Worm (Caenorhabditis elegans) whole organism, early embryonic: ENCODE data around the gene K09C8.2.

Experiments
- B0310.2 ChIP-seq: sonication (generic microtip); optimal IDR thresholded peaks from 2 replicates; lab custom pipeline; 2016; ENCODE audit warnings: mild to moderate bottlenecking, missing genetic modification characterization, missing compliant biosample characterization
- F13C5.2 ChIP-seq: sonication (generic microtip); optimal IDR thresholded peaks from 2 replicates; lab custom pipeline; 2017; ENCODE audit warnings: mild to moderate bottlenecking, missing genetic modification characterization, inconsistent platforms, missing compliant biosample characterization
- aly-1 ChIP-seq: sonication (generic microtip); optimal IDR thresholded peaks from 2 replicates; lab custom pipeline; 2016; ENCODE audit warnings: missing genetic modification characterization, missing compliant biosample characterization
- ama-1 ChIP-seq: fragments of 150-350 bp; optimal IDR thresholded peaks from 2 replicates; lab custom pipeline; 2014
- ceh-13 ChIP-seq: fragments of 200-800 bp; sonication (Bioruptor generic); optimal IDR thresholded peaks from 2 replicates; lab custom pipeline; 2018; ENCODE audit warnings: mild to moderate bottlenecking, missing genetic modification characterization, missing compliant biosample characterization
- ceh-36 ChIP-seq: sonication (generic microtip); optimal IDR thresholded peaks from 2 replicates; lab custom pipeline; 2016; ENCODE audit warnings: missing genetic modification characterization, inconsistent platforms, missing compliant biosample characterization
- ets-7 ChIP-seq: sonication (generic microtip); optimal IDR thresholded peaks from 2 replicates; lab custom pipeline; 2016; ENCODE audit warnings: missing genotype, missing genetic modification characterization, missing compliant biosample characterization
- flt-1 ChIP-seq: fragments of 200-800 bp; sonication (Bioruptor generic); IDR thresholded peaks from 2 replicates; pipeline ENCODE4 v1.3.6; 2022; ENCODE audit warnings: missing genetic modification characterization, missing compliant biosample characterization
- hmbx-1 ChIP-seq: sonication (generic microtip); optimal IDR thresholded peaks from 2 replicates; lab custom pipeline; 2016; ENCODE audit warnings: mild to moderate bottlenecking, missing genetic modification characterization, missing compliant biosample characterization
- hmg-4 ChIP-seq: fragments of 200-800 bp; sonication (Bioruptor generic); optimal IDR thresholded peaks from 2 replicates; lab custom pipeline; 2018; ENCODE audit warnings: mild to moderate bottlenecking, missing genetic modification characterization, missing compliant biosample characterization
- hnd-1 ChIP-seq: sonication (generic microtip); optimal IDR thresholded peaks from 2 replicates; lab custom pipeline; 2016; ENCODE audit warnings: missing genetic modification characterization, missing compliant biosample characterization
- pes-1 ChIP-seq: fragments of 200-800 bp; sonication (Bioruptor generic); IDR thresholded peaks from 2 replicates; pipeline ENCODE4 v1.3.6; 2022; ENCODE audit warnings: missing genetic modification reagents, missing genetic modification characterization, missing compliant biosample characterization
- scrt-1 ChIP-seq: fragments of 200-800 bp; sonication (Bioruptor generic); IDR thresholded peaks from 2 replicates; pipeline ENCODE4 v1.3.6; 2022; ENCODE audit warnings: missing genetic modification characterization, missing compliant biosample characterization
- sea-1 ChIP-seq: fragments of 200-800 bp; sonication (Bioruptor generic); conservative IDR thresholded peaks from 2 replicates; pipeline ENCODE4 v1.3.6; 2022; ENCODE audit warnings: missing genetic modification characterization, missing compliant biosample characterization
- tbx-11 ChIP-seq: fragments of 200-800 bp; sonication (Bioruptor generic); IDR thresholded peaks from 2 replicates; pipeline ENCODE4 v1.3.6; 2022; ENCODE audit warnings: missing genetic modification characterization, missing compliant biosample characterization
- tbx-37 ChIP-seq: fragments of 200-800 bp; sonication (Bioruptor generic); conservative IDR thresholded peaks from 2 replicates; pipeline ENCODE4 v1.3.6; 2022; ENCODE audit warnings: missing genetic modification reagents, missing genetic modification characterization, missing compliant biosample characterization
- tra-4 ChIP-seq: sonication (generic microtip); optimal IDR thresholded peaks from 2 replicates; lab custom pipeline; 2017; ENCODE audit warnings: missing genetic modification characterization, missing compliant biosample characterization

The K09C8.2 gene

ce11 chrX:10953834-10954233 lies 5.4 kb upstream of the K09C8.2 start, which contains the start of gene pbo-4:
TSS of gene pbo-4 (plus strand) at chrX:10954134.
- TF ChIP-seq B0310.2 (tag; lab: Kevin White, UChicago): no peak
- TF ChIP-seq flt-1 (GFP tag; lab: Robert Waterston, UW): no peak

- TF ChIP-seq scrt-1 (GFP tag; lab: Robert Waterston, UW) (no peak), pes-1 (GFP tag; lab: Robert Waterston, UW) (no peak), ceh-13 (no peak), F13C5.2 (tag; lab: Kevin White, UChicago) (no peak), tbx-37 (GFP tag; lab: Robert Waterston, UW) (no peak), hmg-4 (GFP tag; lab: Kevin White, UChicago) (no peak), B0310.2 (tag; lab: Kevin White, UChicago) (no peak), tbx-11 (GFP tag; lab: Robert Waterston, UW) (no peak), ets-7 (no peak), sea-1 (GFP tag; lab: Robert Waterston, UW) (no peak), aly-1 (tag; lab: Kevin White, UChicago) (no peak), hmbx-1 (no peak), flt-1 (GFP tag; lab: Robert Waterston, UW) (no peak), tra-4 (tag; lab: Kevin White, UChicago) (no peak), hnd-1 (no peak), ceh-36 (tag; lab: Kevin White, UChicago) (no peak), ama-1 (no peak)
Observed at ce11 chrX:10956972-10957678, 2.1 kb upstream of the K09C8.2 start.

DNA sequence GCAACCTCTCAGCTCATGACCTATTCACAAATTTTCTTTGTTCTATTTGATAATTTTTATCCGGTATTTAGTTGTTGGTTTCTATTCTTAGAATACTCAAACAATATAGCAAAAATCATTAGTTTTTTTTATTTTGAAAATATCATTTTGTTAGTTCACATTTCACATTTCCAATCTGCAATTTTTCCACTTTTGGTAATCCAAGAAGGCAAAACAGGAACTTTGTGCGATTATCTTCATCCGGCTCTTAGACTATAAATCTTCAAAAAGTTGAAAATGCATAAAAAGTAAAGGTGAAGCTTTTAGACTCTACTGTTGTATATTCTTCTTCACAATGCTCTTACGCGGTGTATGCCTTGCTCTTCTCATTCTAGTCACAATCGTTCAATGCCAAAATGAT lies 809 bp upstream of the K09C8.2 start, which contains the start of gene nlp-19:
Gene nlp-19 (plus strand): TSS at position 301 of the 400 bp plus-strand sequence.
- no peak for TF ChIP-seq ceh-36 (tag; lab: Kevin White, UChicago)
- TF ChIP-seq B0310.2 (tag; lab: Kevin White, UChicago): no peak
- TF ChIP-seq hmbx-1: no peak
- TF ChIP-seq tbx-11 (GFP tag; lab: Robert Waterston, UW): no peak
- no peak for TF ChIP-seq ceh-13
- TF ChIP-seq tbx-37 (GFP tag; lab: Robert Waterston, UW): no peak
- TF ChIP-seq hmg-4 (GFP tag; lab: Kevin White, UChicago): no peak
- TF ChIP-seq pes-1 (GFP tag; lab: Robert Waterston, UW): no peak
- no peak for TF ChIP-seq tra-4 (tag; lab: Kevin White, UChicago)
- TF ChIP-seq sea-1 (GFP tag; lab: Robert Waterston, UW): no peak
- TF ChIP-seq F13C5.2 (tag; lab: Kevin White, UChicago): no peak
- no peak for TF ChIP-seq aly-1 (tag; lab: Kevin White, UChicago)
- no peak for TF ChIP-seq flt-1 (GFP tag; lab: Robert Waterston, UW)
- TF ChIP-seq scrt-1 (GFP tag; lab: Robert Waterston, UW): no peak

DNA sequence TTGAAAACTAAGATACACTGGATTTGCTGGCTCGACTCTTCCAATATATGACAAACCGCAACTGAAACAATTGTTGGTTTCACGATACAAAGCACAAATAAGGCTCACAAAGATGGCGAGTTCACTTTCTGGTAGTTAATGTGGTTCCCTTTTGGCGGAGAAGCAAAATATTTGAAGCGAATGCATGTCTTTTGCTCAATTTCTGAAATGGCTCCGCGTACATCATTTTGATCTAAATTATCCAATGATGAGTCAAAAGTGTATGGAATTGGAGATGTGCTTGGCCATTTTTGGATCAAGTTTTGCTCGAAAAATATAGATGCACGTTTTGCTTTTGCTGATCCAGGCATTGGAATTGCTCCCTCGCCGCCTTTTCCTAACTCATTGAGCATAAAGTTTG lies 2.5 kb downstream of the K09C8.2 start:
- TF ChIP-seq tbx-37 (GFP tag; lab: Robert Waterston, UW) (no peak), ama-1 (no peak), hnd-1 (no peak), hmbx-1 (no peak), tbx-11 (GFP tag; lab: Robert Waterston, UW) (no peak), ceh-13 (no peak), sea-1 (GFP tag; lab: Robert Waterston, UW) (no peak), tra-4 (tag; lab: Kevin White, UChicago) (no peak), B0310.2 (tag; lab: Kevin White, UChicago) (no peak), pes-1 (GFP tag; lab: Robert Waterston, UW) (no peak), ets-7 (no peak), hmg-4 (GFP tag; lab: Kevin White, UChicago) (no peak), flt-1 (GFP tag; lab: Robert Waterston, UW) (no peak)

DNA sequence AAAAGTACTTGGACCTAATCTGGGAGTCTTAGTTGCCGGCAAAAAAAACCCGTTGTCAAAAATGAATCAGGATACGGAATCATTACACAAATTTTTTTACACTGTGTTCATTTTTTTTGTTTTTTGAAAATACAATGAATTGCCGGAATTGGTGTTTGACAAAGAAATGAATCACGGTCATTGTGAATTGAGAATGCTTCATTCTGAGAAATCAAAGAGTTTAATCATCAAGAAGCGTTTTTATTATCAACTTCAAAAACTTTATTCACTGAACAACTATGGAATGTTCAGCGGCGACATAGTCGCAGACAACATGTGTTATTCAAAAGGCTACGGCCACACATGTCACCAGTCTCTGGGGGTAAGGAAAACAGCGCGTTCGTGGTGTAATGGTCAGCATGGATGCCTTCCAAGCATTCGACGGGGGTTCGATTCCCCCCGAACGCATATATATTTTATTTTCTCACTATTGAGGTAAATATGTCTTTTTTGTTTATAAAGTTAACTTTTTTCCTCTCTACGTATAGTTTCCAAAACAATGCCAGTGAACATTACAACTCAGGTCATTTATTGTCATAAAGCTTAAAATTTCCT lies 4.3 kb downstream of the K09C8.2 start, which contains the start of gene nas-10:
Gene nas-10 (minus strand): TSS at position 51 of the 594 bp plus-strand sequence.
- peak; percentile 89; the same call in 1 of the 2 replicates for TF ChIP-seq flt-1 (GFP tag; lab: Robert Waterston, UW)
- peak; percentile 91 for TF ChIP-seq scrt-1 (GFP tag; lab: Robert Waterston, UW)
- peak; percentile 78 for TF ChIP-seq aly-1 (tag; lab: Kevin White, UChicago)
- peak; percentile 16 for TF ChIP-seq tra-4 (tag; lab: Kevin White, UChicago)
- no peak for TF ChIP-seq pes-1 (GFP tag; lab: Robert Waterston, UW)
- peak; percentile 89 for TF ChIP-seq F13C5.2 (tag; lab: Kevin White, UChicago)
- peak; percentile 81 for TF ChIP-seq ceh-36 (tag; lab: Kevin White, UChicago)
- peak; percentile 87 for TF ChIP-seq tbx-11 (GFP tag; lab: Robert Waterston, UW)
- TF ChIP-seq hnd-1: peak; percentile 71
- peak; percentile 88 for TF ChIP-seq hmg-4 (GFP tag; lab: Kevin White, UChicago)
- TF ChIP-seq sea-1 (GFP tag; lab: Robert Waterston, UW): peak; percentile 87
- peak; percentile 45 for TF ChIP-seq hmbx-1
- peak; percentile 76 for TF ChIP-seq B0310.2 (tag; lab: Kevin White, UChicago)
- peak; percentile 79 for TF ChIP-seq ets-7
- peak; percentile 92 for TF ChIP-seq tbx-37 (GFP tag; lab: Robert Waterston, UW)
- no peak for TF ChIP-seq ama-1
- peak; percentile 79 for TF ChIP-seq ceh-13

DNA sequence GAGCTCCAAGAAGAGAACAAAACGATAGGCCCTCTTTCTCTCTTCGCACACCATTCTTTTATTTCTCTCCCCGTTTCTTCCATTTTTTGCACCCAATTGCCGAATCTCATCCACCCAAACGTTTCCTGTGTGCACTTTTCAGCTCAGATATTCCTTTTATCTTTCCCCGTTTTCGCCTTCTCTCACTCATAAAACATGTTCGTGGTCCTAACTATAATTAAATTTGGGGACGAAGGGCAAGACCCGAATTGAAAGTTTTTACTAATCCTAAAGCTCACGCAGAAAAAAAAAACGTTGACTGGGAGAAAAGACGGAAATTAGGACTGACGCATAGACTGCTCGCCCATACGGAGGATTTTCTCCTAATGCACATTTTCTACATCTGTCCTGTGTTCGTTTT lies 6.3 kb downstream of the K09C8.2 start:
- no peak for TF ChIP-seq hnd-1
- no peak for TF ChIP-seq ceh-13
- TF ChIP-seq tra-4 (tag; lab: Kevin White, UChicago): no peak
- TF ChIP-seq scrt-1 (GFP tag; lab: Robert Waterston, UW): no peak

ce11 chrX:10966251-10966650 lies 7.0 kb downstream of the K09C8.2 start, which contains the start of gene lge-1:
TSS of gene lge-1 (plus strand) at chrX:10966551.
- TF ChIP-seq ets-7: no peak
- TF ChIP-seq tra-4 (tag; lab: Kevin White, UChicago): no peak
- no peak for TF ChIP-seq F13C5.2 (tag; lab: Kevin White, UChicago)
- TF ChIP-seq pes-1 (GFP tag; lab: Robert Waterston, UW): no peak
